Fruit fly (Drosophila melanogaster) whole organism, embryonic: ENCODE measurements around the gene CG8369.
A peak's percentile ranks its signal among the peaks of the same experiment; 100 is the strongest.

ENCODE experiments used
- Atf6 ChIP-seq: fragments of 200-800 bp; sonication (Bioruptor generic); IDR thresholded peaks from 2 replicates; pipeline ENCODE4 v1.3.6; 2022; ENCODE audit warnings: missing biosample characterization, missing genetic modification characterization
- CG10267 ChIP-seq: fragments of 200-800 bp; sonication (Bioruptor generic); optimal IDR thresholded peaks from 2 replicates; lab custom pipeline; 2018; ENCODE audit warnings: missing biosample characterization, mild to moderate bottlenecking, missing genetic modification characterization, moderate library complexity
- CG11695 ChIP-seq: fragments of 200-800 bp; sonication (Bioruptor generic); IDR thresholded peaks from 3 replicates; pipeline ENCODE4 v1.3.6; 2022; ENCODE audit warnings: missing biosample characterization, missing genetic modification characterization
- CG13287 ChIP-seq: fragments of 200-800 bp; sonication (Bioruptor generic); IDR thresholded peaks from 2 replicates; pipeline ENCODE4 v1.3.6; 2022; ENCODE audit warnings: missing biosample characterization, missing genetic modification characterization; ENCODE audit not compliant: partially characterized antibody
- CG13624 ChIP-seq: fragments of 200-800 bp; sonication (Bioruptor generic); optimal IDR thresholded peaks from 2 replicates; lab custom pipeline; 2016; ENCODE audit warnings: missing biosample characterization, missing genetic modification characterization
- CG13894 ChIP-seq: fragments of 200-800 bp; sonication (Bioruptor generic); optimal IDR thresholded peaks from 3 replicates; lab custom pipeline; 2018; ENCODE audit warnings: missing biosample characterization, mild to moderate bottlenecking, missing genetic modification characterization, moderate library complexity
- CG15514 ChIP-seq: fragments of 200-800 bp; sonication (Bioruptor generic); optimal IDR thresholded peaks from 3 replicates; lab custom pipeline; 2017; ENCODE audit warnings: missing biosample characterization, missing genetic modification characterization, mild to moderate bottlenecking, moderate library complexity, missing genetic modification reagents
- CG16863 ChIP-seq: fragments of 200-800 bp; sonication (Bioruptor generic); optimal IDR thresholded peaks from 3 replicates; lab custom pipeline; 2016; ENCODE audit warnings: missing biosample characterization, missing genetic modification characterization
- CG17612 ChIP-seq: fragments of 200-800 bp; sonication (Bioruptor generic); IDR thresholded peaks from 2 replicates; pipeline ENCODE4 v1.3.6; 2022; ENCODE audit warnings: missing biosample characterization, missing genetic modification characterization
- CG1792 ChIP-seq: fragments of 200-800 bp; sonication (Bioruptor generic); optimal IDR thresholded peaks from 2 replicates; lab custom pipeline; 2016; ENCODE audit warnings: missing biosample characterization, missing genetic modification characterization
- CG1832 ChIP-seq: fragments of 200-800 bp; sonication (Bioruptor generic); optimal IDR thresholded peaks from 2 replicates; lab custom pipeline; 2017; ENCODE audit warnings: missing biosample characterization, mild to moderate bottlenecking, missing genetic modification characterization, inconsistent platforms
- CG18476 ChIP-seq: fragments of 200-800 bp; sonication (Bioruptor generic); optimal IDR thresholded peaks from 2 replicates; lab custom pipeline; 2016; ENCODE audit warnings: missing biosample characterization, mild to moderate bottlenecking, missing genetic modification characterization
- CG2120 ChIP-seq: fragments of 200-800 bp; sonication (Bioruptor generic); optimal IDR thresholded peaks from 3 replicates; lab custom pipeline; 2016; ENCODE audit warnings: missing biosample characterization, missing genetic modification characterization
- CG2678 ChIP-seq: fragments of 200-800 bp; sonication (Bioruptor generic); optimal IDR thresholded peaks from 3 replicates; lab custom pipeline; 2019; ENCODE audit warnings: missing biosample characterization, mild to moderate bottlenecking, missing genetic modification characterization, moderate library complexity
- CG2712 ChIP-seq: fragments of 200-800 bp; optimal IDR thresholded peaks from 3 replicates; lab custom pipeline; 2019; ENCODE audit warnings: missing biosample characterization, mild to moderate bottlenecking, missing genetic modification characterization, moderate library complexity
- CG30431 ChIP-seq: fragments of 200-800 bp; sonication (Bioruptor generic); optimal IDR thresholded peaks from 2 replicates; lab custom pipeline; 2017; ENCODE audit warnings: missing biosample characterization, missing genetic modification characterization
- CG33557 ChIP-seq: fragments of 200-800 bp; sonication (Bioruptor generic); optimal IDR thresholded peaks from 2 replicates; lab custom pipeline; 2019; ENCODE audit warnings: missing biosample characterization, mild to moderate bottlenecking, missing genetic modification characterization, moderate library complexity
- CG3407 ChIP-seq: fragments of 200-800 bp; sonication (Bioruptor generic); optimal IDR thresholded peaks from 2 replicates; lab custom pipeline; 2018; ENCODE audit warnings: missing biosample characterization, mild to moderate bottlenecking, missing genetic modification characterization
- CG7963 ChIP-seq: fragments of 200-800 bp; sonication (Bioruptor generic); IDR thresholded peaks from 3 replicates; pipeline ENCODE4 v1.3.6; 2022; ENCODE audit warnings: missing biosample characterization, missing genetic modification characterization; ENCODE audit not compliant: partially characterized antibody
- CG9215 ChIP-seq: fragments of 200-800 bp; sonication (Bioruptor generic); IDR thresholded peaks from 2 replicates; pipeline ENCODE4 v1.3.6; 2022; ENCODE audit warnings: missing biosample characterization, missing genetic modification characterization
- Dad ChIP-seq: fragments of 200-800 bp; sonication (Bioruptor generic); optimal IDR thresholded peaks from 3 replicates; lab custom pipeline; 2016; ENCODE audit warnings: missing biosample characterization, missing genetic modification characterization
- Deaf1 ChIP-seq: fragments of 200-800 bp; optimal IDR thresholded peaks from 3 replicates; lab custom pipeline; 2019; ENCODE audit warnings: missing biosample characterization, mild to moderate bottlenecking, missing genetic modification characterization, moderate library complexity
- ERR ChIP-seq: fragments of 200-800 bp; sonication (Bioruptor generic); optimal IDR thresholded peaks from 2 replicates; lab custom pipeline; 2016; ENCODE audit warnings: missing biosample characterization, missing genetic modification characterization
- Ets97D ChIP-seq: fragments of 200-800 bp; sonication (Bioruptor generic); optimal IDR thresholded peaks from 3 replicates; lab custom pipeline; 2016; ENCODE audit warnings: missing biosample characterization, missing genetic modification characterization
- H2.0 ChIP-seq: fragments of 200-800 bp; sonication (Bioruptor generic); IDR thresholded peaks from 2 replicates; pipeline ENCODE4 v1.3.6; 2022; ENCODE audit warnings: missing biosample characterization, missing genetic modification characterization
- Optix ChIP-seq: fragments of 200-800 bp; sonication (Bioruptor generic); IDR thresholded peaks from 3 replicates; pipeline ENCODE4 v1.3.6; 2022; ENCODE audit warnings: missing biosample characterization, missing genetic modification characterization
- Rfx ChIP-seq: fragments of 200-800 bp; sonication (Bioruptor generic); IDR thresholded peaks from 2 replicates; pipeline ENCODE4 v1.3.6; 2022; ENCODE audit warnings: missing biosample characterization, missing genetic modification characterization
- Scr ChIP-seq: fragments of 200-800 bp; sonication (Bioruptor generic); IDR thresholded peaks from 2 replicates; pipeline ENCODE4 v1.3.6; 2022; ENCODE audit warnings: missing biosample characterization, missing genetic modification characterization; ENCODE audit not compliant: partially characterized antibody
- Stat92E ChIP-seq, 3 experiments: fragments of >200 bp in 2 of 3; fragments of 200-800 bp in 1 of 3; sonication (Bioruptor generic) in 1 of 3; optimal IDR thresholded peaks; 2 replicates each; lab custom pipeline; 2017 to 2019; ENCODE audit warnings: missing biosample characterization in 3 of 3, missing genetic modification characterization in 3 of 3, mild to moderate bottlenecking in 1 of 3, moderate library complexity in 1 of 3
- TFAM ChIP-seq: fragments of 200-800 bp; sonication (Bioruptor generic); optimal IDR thresholded peaks from 2 replicates; lab custom pipeline; 2017; ENCODE audit warnings: missing biosample characterization, missing genetic modification characterization, inconsistent platforms
- ac ChIP-seq: fragments of 200-800 bp; sonication (Bioruptor generic); optimal IDR thresholded peaks from 3 replicates; lab custom pipeline; 2017; ENCODE audit warnings: missing biosample characterization, mild to moderate bottlenecking, missing genetic modification characterization
- aop ChIP-seq: fragments of 200-800 bp; sonication (Bioruptor generic); IDR thresholded peaks from 2 replicates; pipeline ENCODE4 v1.3.6; 2022; ENCODE audit warnings: missing biosample characterization, missing genetic modification characterization
- dan ChIP-seq: fragments of 200-800 bp; sonication (Bioruptor generic); IDR thresholded peaks from 2 replicates; pipeline ENCODE4 v1.3.6; 2022; ENCODE audit warnings: missing biosample characterization, missing genetic modification characterization
- danr ChIP-seq: fragments of 200-800 bp; sonication (Bioruptor generic); IDR thresholded peaks from 2 replicates; pipeline ENCODE4 v1.3.6; 2022; ENCODE audit warnings: missing biosample characterization, missing genetic modification characterization
- gcm2 ChIP-seq: fragments of 200-800 bp; sonication (Bioruptor generic); optimal IDR thresholded peaks from 2 replicates; lab custom pipeline; 2016; ENCODE audit warnings: missing biosample characterization, missing genetic modification characterization
- jing ChIP-seq: fragments of 200-800 bp; sonication (Bioruptor generic); optimal IDR thresholded peaks from 2 replicates; lab custom pipeline; 2018; ENCODE audit warnings: missing biosample characterization, mild to moderate bottlenecking, missing genetic modification characterization
- klu ChIP-seq: fragments of 200-800 bp; sonication (Bioruptor generic); IDR thresholded peaks from 2 replicates; pipeline ENCODE4 v1.3.6; 2022; ENCODE audit warnings: missing biosample characterization, missing genetic modification characterization
- lab ChIP-seq: fragments of 200-800 bp; sonication (Bioruptor generic); optimal IDR thresholded peaks from 3 replicates; lab custom pipeline; 2017; ENCODE audit warnings: missing biosample characterization, missing genetic modification characterization, mild to moderate bottlenecking, moderate library complexity, missing genetic modification reagents
- luna ChIP-seq: fragments of 200-800 bp; sonication (Bioruptor generic); optimal IDR thresholded peaks from 2 replicates; lab custom pipeline; 2016; ENCODE audit warnings: missing biosample characterization, missing genetic modification characterization
- odd ChIP-seq: fragments of 200-800 bp; sonication (Bioruptor generic); optimal IDR thresholded peaks from 2 replicates; lab custom pipeline; 2017; ENCODE audit warnings: missing biosample characterization, mild to moderate bottlenecking, missing genetic modification characterization
- pan ChIP-seq, 4 experiments: fragments of >200 bp in 3 of 4; fragments of 200-800 bp in 1 of 4; sonication (Bioruptor generic) in 1 of 4; optimal IDR thresholded peaks in 3 of 4; IDR thresholded peaks in 1 of 4; 2 replicates each; pipeline versions ENCODE4 v1.3.6 to Lab custom; 2017 to 2022; ENCODE audit warnings: missing biosample characterization in 2 of 4, missing genetic modification characterization in 2 of 4, mixed read lengths in 1 of 4
- pho ChIP-seq: fragments of 200-800 bp; sonication (Bioruptor generic); optimal IDR thresholded peaks from 2 replicates; lab custom pipeline; 2016; ENCODE audit warnings: missing biosample characterization, missing genetic modification characterization
- pita ChIP-seq: fragments of 200-800 bp; sonication (Bioruptor generic); optimal IDR thresholded peaks from 2 replicates; lab custom pipeline; 2017; ENCODE audit warnings: missing biosample characterization, mild to moderate bottlenecking, missing genetic modification characterization
- pnt ChIP-seq: fragments of 200-800 bp; sonication (Bioruptor generic); optimal IDR thresholded peaks from 3 replicates; lab custom pipeline; 2016; ENCODE audit warnings: missing biosample characterization, missing genetic modification characterization
- pros ChIP-seq: fragments of 200-800 bp; sonication (Bioruptor generic); optimal IDR thresholded peaks from 3 replicates; lab custom pipeline; 2019; ENCODE audit warnings: missing biosample characterization, mild to moderate bottlenecking, missing genetic modification characterization, moderate library complexity
- ranshi ChIP-seq: fragments of 200-800 bp; sonication (Bioruptor generic); IDR thresholded peaks from 2 replicates; pipeline ENCODE4 v1.3.6; 2022; ENCODE audit warnings: missing biosample characterization, missing genetic modification characterization
- stwl ChIP-seq: fragments of 200-800 bp; sonication (Bioruptor generic); optimal IDR thresholded peaks from 3 replicates; lab custom pipeline; 2018; ENCODE audit warnings: missing biosample characterization, mild to moderate bottlenecking, missing genetic modification characterization, moderate library complexity
- tup ChIP-seq: fragments of 200-800 bp; sonication (Bioruptor generic); optimal IDR thresholded peaks from 2 replicates; lab custom pipeline; 2016; ENCODE audit warnings: missing biosample characterization, mild to moderate bottlenecking, missing genetic modification characterization, moderate library complexity
- vnd ChIP-seq: fragments of 200-800 bp; sonication (Bioruptor generic); IDR thresholded peaks from 3 replicates; pipeline ENCODE4 v1.3.6; 2022; ENCODE audit warnings: missing biosample characterization, missing genetic modification characterization; ENCODE audit not compliant: partially characterized antibody
- vvl ChIP-seq: fragments of 200-800 bp; sonication (Bioruptor generic); IDR thresholded peaks from 2 replicates; pipeline ENCODE4 v1.3.6; 2022; ENCODE audit warnings: missing biosample characterization, missing genetic modification characterization
- wek ChIP-seq: fragments of 200-800 bp; sonication (Bioruptor generic); optimal IDR thresholded peaks from 3 replicates; lab custom pipeline; 2018; ENCODE audit warnings: missing biosample characterization, mild to moderate bottlenecking, missing genetic modification characterization, moderate library complexity

CG8369 gene

DNA sequence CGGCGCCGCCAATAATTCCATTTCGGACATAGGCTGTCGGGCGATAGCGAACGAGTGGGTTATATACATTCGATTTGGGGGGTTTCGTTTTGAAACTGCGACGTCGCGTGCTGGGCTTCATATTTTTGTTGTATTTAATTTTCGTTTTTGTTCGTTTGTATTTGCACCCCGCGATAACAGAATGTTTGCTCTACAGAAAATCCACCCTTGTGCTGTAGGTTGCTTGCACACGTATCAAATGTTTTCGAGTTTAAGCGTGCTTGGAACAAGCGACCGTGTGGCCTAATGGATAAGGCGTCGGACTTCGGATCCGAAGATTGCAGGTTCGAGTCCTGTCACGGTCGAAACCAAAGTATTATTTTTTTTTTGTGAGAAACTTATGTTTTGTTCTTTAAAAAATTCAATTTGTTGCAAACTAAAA lies 40.9 kb downstream of the CG8369 start (continued):
- TF ChIP-seq pan (optimal IDR thresholded peaks at IDR 0.05; lab: Kevin White, UChicago) (no peak), pan (GFP tag; optimal IDR thresholded peaks at IDR 0.05 in 1 of 2, IDR thresholded peaks at IDR 0.05 in 1 of 2) (no peak), H2.0 (GFP tag; lab: Robert Waterston, UW) (no peak), CG16863 (no peak), ERR (GFP tag; lab: Kevin White, UChicago) (no peak), CG13624 (GFP tag; lab: Kevin White, UChicago) (no peak), odd (GFP tag; lab: Kevin White, UChicago) (no peak), lab (GFP tag; lab: Kevin White, UChicago) (no peak), CG13287 (peak; percentile 44), pnt (GFP tag; lab: Kevin White, UChicago) (no peak), CG17612 (GFP tag; lab: Robert Waterston, UW) (no peak), CG2712 (no peak), klu (GFP tag; lab: Robert Waterston, UW) (no peak), TFAM (no peak), pros (GFP tag; lab: Kevin White, UChicago) (no peak), Stat92E (GFP tag; optimal IDR thresholded peaks at IDR 0.05; lab: Kevin White, UChicago) (peak in 1 of 3 experiments; percentile 69), CG33557 (GFP tag; lab: Kevin White, UChicago) (no peak), pho (GFP tag; lab: Kevin White, UChicago) (no peak), stwl (tag; lab: Kevin White, UChicago) (no peak), tup (GFP tag; lab: Kevin White, UChicago) (no peak), danr (GFP tag; lab: Robert Waterston, UW) (no peak), Deaf1 (tag; lab: Kevin White, UChicago) (peak; percentile 60), ranshi (GFP tag; lab: Robert Waterston, UW) (no peak), CG3407 (GFP tag; lab: Kevin White, UChicago) (no peak), aop (GFP tag; lab: Robert Waterston, UW) (no peak), Rfx (GFP tag; lab: Robert Waterston, UW) (no peak), Scr (GFP tag; lab: Robert Waterston, UW) (peak; percentile 74), CG9215 (no peak), CG7963 (GFP tag; lab: Robert Waterston, UW) (peak; percentile 78; the same call in 2 of the 3 replicates), Dad (GFP tag; lab: Kevin White, UChicago) (no peak), wek (GFP tag; lab: Kevin White, UChicago) (no peak), dan (GFP tag; lab: Robert Waterston, UW) (no peak), Optix (GFP tag; lab: Robert Waterston, UW) (no peak), CG15514 (GFP tag; lab: Kevin White, UChicago) (no peak), CG2120 (GFP tag; lab: Kevin White, UChicago) (no peak), ac (GFP tag; lab: Kevin White, UChicago) (no peak), CG30431 (GFP tag; lab: Kevin White, UChicago) (no peak), vvl (peak; percentile 29; the same call in 1 of the 2 replicates), gcm2 (GFP tag; lab: Kevin White, UChicago) (no peak), CG1832 (GFP tag; lab: Kevin White, UChicago) (no peak), CG2678 (tag; lab: Kevin White, UChicago) (no peak), CG1792 (GFP tag; lab: Kevin White, UChicago) (no peak), Atf6 (GFP tag; lab: Robert Waterston, UW) (no peak), jing (GFP tag; lab: Kevin White, UChicago) (no peak), luna (GFP tag; lab: Kevin White, UChicago) (no peak), CG10267 (tag; lab: Kevin White, UChicago) (no peak), pita (GFP tag; lab: Kevin White, UChicago) (no peak), CG18476 (no peak), vnd (peak; percentile 50; the same call in 1 of the 3 replicates), CG13894 (tag; lab: Kevin White, UChicago) (peak; percentile 53), CG11695 (GFP tag; lab: Robert Waterston, UW) (no peak), Ets97D (GFP tag; lab: Kevin White, UChicago) (no peak)
